Worm (Caenorhabditis elegans) whole organism, late embryonic: Measurements from ENCODE around the gene ZC443.2.

Source experiments
- K02D7.2 ChIP-seq: sonication (generic microtip); optimal IDR thresholded peaks from 2 replicates; lab custom pipeline; 2017; ENCODE audit warnings: mild to moderate bottlenecking, missing genetic modification characterization, missing compliant biosample characterization
- K09A11.1 ChIP-seq: sonication (generic microtip); optimal IDR thresholded peaks from 2 replicates; lab custom pipeline; 2017; ENCODE audit warnings: antibody characterized with exemption, mild to moderate bottlenecking, missing genetic modification characterization, missing compliant biosample characterization; ENCODE audit not compliant: insufficient read depth
- Y22D7AL.16 ChIP-seq: sonication (generic microtip); optimal IDR thresholded peaks from 2 replicates; lab custom pipeline; 2016; ENCODE audit warnings: missing genetic modification characterization, missing compliant biosample characterization
- ama-1 ChIP-seq: fragments of 150-350 bp; optimal IDR thresholded peaks from 2 replicates; lab custom pipeline; 2014
- ceh-14 ChIP-seq: sonication (generic microtip); optimal IDR thresholded peaks from 2 replicates; lab custom pipeline; 2016; ENCODE audit warnings: missing genotype, missing genetic modification characterization, missing compliant biosample characterization
- ceh-19 ChIP-seq: fragments of 200-800 bp; sonication (Bioruptor generic); optimal IDR thresholded peaks from 2 replicates; lab custom pipeline; 2018; ENCODE audit warnings: mild to moderate bottlenecking, missing genetic modification characterization, missing compliant biosample characterization
- ceh-2 ChIP-seq: sonication (generic microtip); optimal IDR thresholded peaks from 2 replicates; lab custom pipeline; 2016; ENCODE audit warnings: missing genotype, missing genetic modification characterization, missing compliant biosample characterization
- ceh-34 ChIP-seq: sonication (generic microtip); optimal IDR thresholded peaks from 2 replicates; lab custom pipeline; 2016; ENCODE audit warnings: mild to moderate bottlenecking, missing genetic modification characterization, missing compliant biosample characterization
- ceh-48 ChIP-seq: sonication (generic microtip); optimal IDR thresholded peaks from 2 replicates; lab custom pipeline; 2016; ENCODE audit warnings: missing genetic modification characterization, inconsistent platforms, missing compliant biosample characterization
- ceh-9 ChIP-seq: sonication (generic microtip); optimal IDR thresholded peaks from 2 replicates; lab custom pipeline; 2016; ENCODE audit warnings: mild to moderate bottlenecking, missing genetic modification characterization, inconsistent platforms, missing compliant biosample characterization
- che-1 ChIP-seq: sonication (generic microtip); optimal IDR thresholded peaks from 2 replicates; lab custom pipeline; 2016; ENCODE audit warnings: mild to moderate bottlenecking, missing genetic modification characterization, missing compliant biosample characterization
- dmd-4 ChIP-seq: sonication (generic microtip); optimal IDR thresholded peaks from 2 replicates; lab custom pipeline; 2016; ENCODE audit warnings: borderline replicate concordance, missing genetic modification characterization, missing compliant biosample characterization
- dve-1 ChIP-seq: sonication (generic microtip); optimal IDR thresholded peaks from 2 replicates; lab custom pipeline; 2017; ENCODE audit warnings: antibody characterized with exemption, mild to moderate bottlenecking, missing genetic modification characterization, missing compliant biosample characterization
- elt-2 ChIP-seq: sonication (generic microtip); optimal IDR thresholded peaks from 2 replicates; lab custom pipeline; 2016; ENCODE audit warnings: missing genetic modification reagents, missing genetic modification characterization, missing compliant biosample characterization
- elt-4 ChIP-seq: sonication (generic microtip); optimal IDR thresholded peaks from 2 replicates; lab custom pipeline; 2016; ENCODE audit warnings: missing genetic modification characterization, missing compliant biosample characterization
- ets-4 ChIP-seq: sonication (generic microtip); optimal IDR thresholded peaks from 2 replicates; lab custom pipeline; 2016; ENCODE audit warnings: missing genetic modification characterization, missing compliant biosample characterization
- eyg-1 ChIP-seq: sonication (generic microtip); optimal IDR thresholded peaks from 2 replicates; lab custom pipeline; 2016; ENCODE audit warnings: missing genotype, missing genetic modification characterization, missing compliant biosample characterization
- fax-1 ChIP-seq: sonication (generic microtip); optimal IDR thresholded peaks from 2 replicates; lab custom pipeline; 2016; ENCODE audit warnings: missing genotype, missing genetic modification characterization, missing compliant biosample characterization
- gmeb-2 ChIP-seq: sonication (generic microtip); optimal IDR thresholded peaks from 2 replicates; lab custom pipeline; 2016; ENCODE audit warnings: missing genetic modification characterization, inconsistent platforms, missing compliant biosample characterization
- hlh-15 ChIP-seq: sonication (generic microtip); optimal IDR thresholded peaks from 2 replicates; lab custom pipeline; 2016; ENCODE audit warnings: missing genetic modification characterization, missing compliant biosample characterization
- hlh-30 ChIP-seq: sonication (generic microtip); optimal IDR thresholded peaks from 2 replicates; lab custom pipeline; 2017; ENCODE audit warnings: antibody characterized with exemption, missing genetic modification characterization, missing compliant biosample characterization; ENCODE audit not compliant: insufficient read depth
- hlh-6 ChIP-seq: sonication (generic microtip); optimal IDR thresholded peaks from 2 replicates; lab custom pipeline; 2016; ENCODE audit warnings: missing genotype, missing genetic modification characterization, missing compliant biosample characterization
- hlh-8 ChIP-seq: sonication (generic microtip); optimal IDR thresholded peaks from 2 replicates; lab custom pipeline; 2016; ENCODE audit warnings: missing genotype, missing genetic modification characterization, missing compliant biosample characterization
- lim-6 ChIP-seq: sonication (generic microtip); optimal IDR thresholded peaks from 2 replicates; lab custom pipeline; 2016; ENCODE audit warnings: missing genetic modification characterization, missing compliant biosample characterization
- lin-11 ChIP-seq: fragments of 200-800 bp; sonication (Bioruptor generic); optimal IDR thresholded peaks from 2 replicates; lab custom pipeline; 2018; ENCODE audit warnings: mild to moderate bottlenecking, missing genetic modification characterization, missing compliant biosample characterization
- mec-3 ChIP-seq: sonication (generic microtip); optimal IDR thresholded peaks from 2 replicates; lab custom pipeline; 2016; ENCODE audit warnings: borderline replicate concordance, missing genetic modification characterization, missing compliant biosample characterization
- nhr-11 ChIP-seq: fragments of 150-350 bp; optimal IDR thresholded peaks from 2 replicates; lab custom pipeline; 2014; ENCODE audit warnings: missing biosample characterization, missing genetic modification characterization
- odd-2 ChIP-seq: sonication (generic microtip); optimal IDR thresholded peaks from 2 replicates; lab custom pipeline; 2017; ENCODE audit warnings: antibody characterized with exemption, mild to moderate bottlenecking, missing genetic modification characterization, missing compliant biosample characterization
- pax-1 ChIP-seq: fragments of 150-350 bp; optimal IDR thresholded peaks from 2 replicates; lab custom pipeline; 2014; ENCODE audit warnings: missing biosample characterization, missing genetic modification characterization
- ref-2 ChIP-seq: sonication (generic microtip); optimal IDR thresholded peaks from 2 replicates; lab custom pipeline; 2016; ENCODE audit warnings: missing genetic modification characterization, missing compliant biosample characterization
- sdc-2 ChIP-seq: sonication (generic microtip); optimal IDR thresholded peaks from 2 replicates; lab custom pipeline; 2016; ENCODE audit warnings: missing genotype, missing genetic modification characterization, missing compliant biosample characterization
- sox-2 ChIP-seq: fragments of 200-800 bp; sonication (Bioruptor generic); IDR thresholded peaks from 2 replicates; pipeline ENCODE4 v1.3.6; 2022; ENCODE audit warnings: missing genetic modification reagents, missing genetic modification characterization, missing compliant biosample characterization
- sox-4 ChIP-seq: sonication (generic microtip); optimal IDR thresholded peaks from 2 replicates; lab custom pipeline; 2017; ENCODE audit warnings: mild to moderate bottlenecking, missing genetic modification characterization, inconsistent platforms, missing compliant biosample characterization
- syd-9 ChIP-seq: sonication (generic microtip); optimal IDR thresholded peaks from 2 replicates; lab custom pipeline; 2016; ENCODE audit warnings: mild to moderate bottlenecking, missing genetic modification characterization, moderate library complexity, missing compliant biosample characterization
- tbx-2 ChIP-seq: sonication (generic microtip); optimal IDR thresholded peaks from 2 replicates; lab custom pipeline; 2016; ENCODE audit warnings: missing genetic modification characterization, missing compliant biosample characterization
- tbx-7 ChIP-seq: sonication (generic microtip); optimal IDR thresholded peaks from 2 replicates; lab custom pipeline; 2016; ENCODE audit warnings: missing genotype, missing genetic modification characterization, missing compliant biosample characterization
- ttx-3 ChIP-seq: sonication (generic microtip); optimal IDR thresholded peaks from 2 replicates; lab custom pipeline; 2016; ENCODE audit warnings: missing genetic modification reagents, missing genetic modification characterization, missing compliant biosample characterization
- unc-3 ChIP-seq, 2 experiments: fragments of 200-800 bp in 1 of 2; sonication (Bioruptor generic) in 1 of 2; sonication (generic microtip) in 1 of 2; conservative IDR thresholded peaks in 1 of 2; optimal IDR thresholded peaks in 1 of 2; 2 replicates each; pipeline versions ENCODE4 v1.3.6 to Lab custom; 2016 to 2022; ENCODE audit warnings: missing compliant biosample characterization in 2 of 2, missing genetic modification characterization in 2 of 2, missing genetic modification reagents in 1 of 2
- unc-55 ChIP-seq: sonication (generic microtip); optimal IDR thresholded peaks from 2 replicates; lab custom pipeline; 2017; ENCODE audit warnings: missing biosample characterization, missing genetic modification reagents, missing genetic modification characterization
- unc-86 ChIP-seq: sonication (generic microtip); optimal IDR thresholded peaks from 2 replicates; lab custom pipeline; 2016; ENCODE audit warnings: missing genetic modification characterization, missing compliant biosample characterization
- ztf-16 ChIP-seq: sonication (generic microtip); optimal IDR thresholded peaks from 2 replicates; lab custom pipeline; 2017; ENCODE audit warnings: missing genetic modification characterization, missing compliant biosample characterization

The ZC443.2 gene

ce11 chrV:12803274-12803673 lies 7.7 kb downstream of the ZC443.2 start, which contains the start of gene srbc-45:
Gene srbc-45, plus strand, starts transcription at chrV:12803574.
- TF ChIP-seq unc-86 (no peak), K09A11.1 (no peak), dve-1 (tag; lab: Kevin White, UChicago) (no peak), hlh-6 (tag; lab: Kevin White, UChicago) (no peak), ref-2 (tag; lab: Kevin White, UChicago) (no peak), hlh-8 (tag; lab: Kevin White, UChicago) (no peak), gmeb-2 (tag; lab: Kevin White, UChicago) (no peak), elt-4 (tag; lab: Kevin White, UChicago) (no peak), ama-1 (no peak), hlh-15 (no peak), K02D7.2 (tag; lab: Kevin White, UChicago) (no peak), ceh-2 (no peak), elt-2 (tag; lab: Kevin White, UChicago) (no peak), tbx-7 (tag; lab: Kevin White, UChicago) (no peak), pax-1 (tag; lab: Kevin White, UChicago) (no peak)

DNA sequence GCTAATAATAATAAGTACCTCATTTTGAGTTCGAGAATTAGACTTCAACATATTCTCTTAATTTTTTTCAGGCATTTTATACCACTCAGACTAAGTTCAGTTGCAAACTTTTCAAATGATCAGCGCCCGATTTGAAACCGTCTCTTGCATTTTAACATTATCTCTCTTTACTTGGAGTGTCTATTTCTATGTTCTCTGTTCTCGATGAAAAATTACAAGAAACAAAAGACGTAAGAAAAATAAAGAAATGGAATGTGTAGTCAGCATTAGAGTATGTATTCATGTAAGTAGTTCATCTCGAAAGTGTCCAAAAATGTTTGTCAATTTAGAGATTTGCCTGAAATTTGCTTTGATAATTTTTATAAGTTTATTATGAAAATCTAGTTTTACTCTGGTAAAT lies 10.8 kb downstream of the ZC443.2 start, which contains the start of gene ugt-3:
Gene ugt-3, minus strand, starts transcription at position 101 of the 400 bp plus-strand sequence.
- TF ChIP-seq sdc-2 (tag; lab: Kevin White, UChicago) (no peak), unc-3 (GFP tag; conservative IDR thresholded peaks at IDR 0.05; lab: Robert Waterston, UW) (no peak), unc-3 (tag; optimal IDR thresholded peaks at IDR 0.05; lab: Kevin White, UChicago) (no peak)

DNA sequence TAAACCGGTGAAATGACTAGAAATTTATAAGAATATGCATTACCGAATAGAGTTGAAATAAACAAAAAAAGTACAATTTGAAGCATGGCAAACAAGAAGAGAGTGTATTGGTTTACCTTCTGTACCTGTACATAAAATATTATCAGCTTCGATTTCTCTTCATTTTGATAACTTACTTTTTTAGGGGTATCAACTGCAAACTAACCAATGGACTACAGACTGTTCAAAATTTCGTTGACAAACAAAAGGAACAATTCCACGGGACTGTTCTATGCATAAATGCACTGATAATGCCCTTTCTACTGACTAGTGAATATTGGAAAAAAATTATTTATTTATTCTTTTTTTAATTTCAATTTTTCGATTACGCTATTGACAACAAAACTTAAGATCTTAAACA lies 13.0 kb downstream of the ZC443.2 start, which contains the start of gene ugt-6:
Gene ugt-6, minus strand, starts transcription at position 233 of the 400 bp plus-strand sequence.
- no peak for TF ChIP-seq ceh-14 (tag; lab: Kevin White, UChicago)
- no peak for TF ChIP-seq ttx-3
- TF ChIP-seq mec-3 (tag; lab: Kevin White, UChicago): no peak
- TF ChIP-seq eyg-1 (tag; lab: Kevin White, UChicago): no peak
- no peak for TF ChIP-seq syd-9 (tag; lab: Kevin White, UChicago)
- TF ChIP-seq che-1 (tag; lab: Kevin White, UChicago): no peak
- no peak for TF ChIP-seq ceh-48 (tag; lab: Kevin White, UChicago)
- no peak for TF ChIP-seq odd-2 (tag; lab: Kevin White, UChicago)
- no peak for TF ChIP-seq ceh-19 (GFP tag; lab: Kevin White, UChicago)
- TF ChIP-seq unc-55 (GFP tag; lab: Kevin White, UChicago): no peak
- TF ChIP-seq ztf-16: no peak
- TF ChIP-seq ets-4 (tag; lab: Kevin White, UChicago): no peak
- no peak for TF ChIP-seq dmd-4
- no peak for TF ChIP-seq K02D7.2 (tag; lab: Kevin White, UChicago)
- no peak for TF ChIP-seq tbx-2 (tag; lab: Kevin White, UChicago)
- no peak for TF ChIP-seq ceh-9
- TF ChIP-seq lim-6: no peak
- no peak for TF ChIP-seq lin-11
- TF ChIP-seq hlh-30: no peak
- TF ChIP-seq sox-4 (tag; lab: Kevin White, UChicago): no peak

DNA sequence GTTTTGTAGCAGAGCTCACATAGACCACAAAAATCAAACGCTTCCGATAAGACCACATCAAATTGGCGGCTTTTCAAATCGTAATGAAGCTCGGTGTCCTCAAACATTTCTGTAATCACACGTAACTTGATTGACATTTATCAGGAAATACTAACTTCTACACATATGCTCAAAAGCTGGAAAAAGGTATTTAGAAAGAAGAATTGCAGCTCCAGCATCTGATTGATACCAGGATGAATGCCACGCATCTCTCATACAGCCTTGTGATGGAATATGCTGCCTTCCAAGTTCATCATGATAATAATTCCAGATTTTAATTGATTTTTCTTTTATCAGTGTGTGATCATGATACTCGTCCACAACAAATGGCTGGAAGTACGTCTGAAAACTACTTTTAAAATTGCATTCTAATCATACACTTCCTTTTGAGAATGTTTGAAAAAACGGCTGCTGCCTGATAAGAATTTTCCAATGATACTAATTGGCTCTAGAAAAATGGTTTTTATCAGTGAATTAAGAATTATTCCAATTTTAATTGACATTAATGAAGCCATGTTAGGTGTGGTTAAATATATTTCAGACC lies 14.0 kb downstream of the ZC443.2 start:
- TF ChIP-seq sox-2 (GFP tag; lab: Robert Waterston, UW) (no peak), odd-2 (tag; lab: Kevin White, UChicago) (no peak), hlh-8 (tag; lab: Kevin White, UChicago) (no peak), elt-2 (tag; lab: Kevin White, UChicago) (no peak), dve-1 (tag; lab: Kevin White, UChicago) (no peak), fax-1 (tag; lab: Kevin White, UChicago) (no peak), unc-86 (no peak), ceh-34 (tag; lab: Kevin White, UChicago) (no peak), nhr-11 (no peak), Y22D7AL.16 (tag; lab: Kevin White, UChicago) (no peak), unc-3 (GFP tag; conservative IDR thresholded peaks at IDR 0.05; lab: Robert Waterston, UW) (no peak), unc-3 (tag; optimal IDR thresholded peaks at IDR 0.05; lab: Kevin White, UChicago) (no peak), hlh-6 (tag; lab: Kevin White, UChicago) (no peak)
